Worm (Caenorhabditis elegans): ENCODE data around the gene smf-1.

DNA sequence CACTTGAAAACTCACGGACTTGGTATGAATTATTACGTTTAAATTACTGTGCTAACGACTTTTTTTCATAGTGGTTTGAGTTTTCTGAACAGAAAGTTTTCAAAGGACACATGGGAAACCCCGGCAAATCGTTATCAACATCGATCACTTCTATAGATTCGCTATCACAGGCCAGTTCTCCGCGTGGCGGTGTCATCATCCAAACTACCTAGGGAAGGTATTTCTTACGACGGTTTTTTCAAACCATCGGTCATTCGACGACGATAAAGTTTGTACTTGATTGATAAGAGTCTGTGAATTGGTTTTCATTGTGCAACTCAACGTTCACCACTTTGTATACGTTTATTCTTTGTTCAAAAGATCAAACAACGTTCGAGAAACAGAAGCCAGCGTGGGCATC lies 21.7 kb upstream of the smf-1 start:
- TF ChIP-seq F13C5.2 (tag; optimal IDR thresholded peaks at IDR 0.05), result no peak
- TF ChIP-seq ets-7 (tag; optimal IDR thresholded peaks at IDR 0.05), result no peak
- TF ChIP-seq ama-1 (optimal IDR thresholded peaks at IDR 0.05), result no peak
- no peak for TF ChIP-seq aly-1 (tag; optimal IDR thresholded peaks at IDR 0.05)
- TF ChIP-seq flt-1 (GFP tag; IDR thresholded peaks at IDR 0.05), result no peak
- TF ChIP-seq tra-4 (tag; optimal IDR thresholded peaks at IDR 0.05), result no peak
- no peak for TF ChIP-seq sea-1 (GFP tag; conservative IDR thresholded peaks at IDR 0.05)
- TF ChIP-seq pes-1 (GFP tag; IDR thresholded peaks at IDR 0.05), result no peak
- TF ChIP-seq hnd-1 (tag; optimal IDR thresholded peaks at IDR 0.05), result no peak
- TF ChIP-seq tbx-37 (GFP tag; conservative IDR thresholded peaks at IDR 0.05), result no peak
- no peak for TF ChIP-seq ceh-36 (tag; optimal IDR thresholded peaks at IDR 0.05)

All from whole organism, early embryonic.